Worm (Caenorhabditis elegans) whole organism, early embryonic: Measurements from ENCODE around the gene dpy-31.

ENCODE experiments used
- B0310.2 ChIP-seq: sonication (generic microtip); optimal IDR thresholded peaks from 2 replicates; lab custom pipeline; 2016; ENCODE audit warnings: mild to moderate bottlenecking, missing genetic modification characterization, missing compliant biosample characterization
- F13C5.2 ChIP-seq: sonication (generic microtip); optimal IDR thresholded peaks from 2 replicates; lab custom pipeline; 2017; ENCODE audit warnings: mild to moderate bottlenecking, missing genetic modification characterization, inconsistent platforms, missing compliant biosample characterization
- aly-1 ChIP-seq: sonication (generic microtip); optimal IDR thresholded peaks from 2 replicates; lab custom pipeline; 2016; ENCODE audit warnings: missing genetic modification characterization, missing compliant biosample characterization
- ama-1 ChIP-seq: fragments of 150-350 bp; optimal IDR thresholded peaks from 2 replicates; lab custom pipeline; 2014
- ceh-13 ChIP-seq: fragments of 200-800 bp; sonication (Bioruptor generic); optimal IDR thresholded peaks from 2 replicates; lab custom pipeline; 2018; ENCODE audit warnings: mild to moderate bottlenecking, missing genetic modification characterization, missing compliant biosample characterization
- ceh-36 ChIP-seq: sonication (generic microtip); optimal IDR thresholded peaks from 2 replicates; lab custom pipeline; 2016; ENCODE audit warnings: missing genetic modification characterization, inconsistent platforms, missing compliant biosample characterization
- ets-7 ChIP-seq: sonication (generic microtip); optimal IDR thresholded peaks from 2 replicates; lab custom pipeline; 2016; ENCODE audit warnings: missing genotype, missing genetic modification characterization, missing compliant biosample characterization
- flt-1 ChIP-seq: fragments of 200-800 bp; sonication (Bioruptor generic); IDR thresholded peaks from 2 replicates; pipeline ENCODE4 v1.3.6; 2022; ENCODE audit warnings: missing genetic modification characterization, missing compliant biosample characterization
- hmbx-1 ChIP-seq: sonication (generic microtip); optimal IDR thresholded peaks from 2 replicates; lab custom pipeline; 2016; ENCODE audit warnings: mild to moderate bottlenecking, missing genetic modification characterization, missing compliant biosample characterization
- hmg-4 ChIP-seq: fragments of 200-800 bp; sonication (Bioruptor generic); optimal IDR thresholded peaks from 2 replicates; lab custom pipeline; 2018; ENCODE audit warnings: mild to moderate bottlenecking, missing genetic modification characterization, missing compliant biosample characterization
- hnd-1 ChIP-seq: sonication (generic microtip); optimal IDR thresholded peaks from 2 replicates; lab custom pipeline; 2016; ENCODE audit warnings: missing genetic modification characterization, missing compliant biosample characterization
- pes-1 ChIP-seq: fragments of 200-800 bp; sonication (Bioruptor generic); IDR thresholded peaks from 2 replicates; pipeline ENCODE4 v1.3.6; 2022; ENCODE audit warnings: missing genetic modification reagents, missing genetic modification characterization, missing compliant biosample characterization
- scrt-1 ChIP-seq: fragments of 200-800 bp; sonication (Bioruptor generic); IDR thresholded peaks from 2 replicates; pipeline ENCODE4 v1.3.6; 2022; ENCODE audit warnings: missing genetic modification characterization, missing compliant biosample characterization
- sea-1 ChIP-seq: fragments of 200-800 bp; sonication (Bioruptor generic); conservative IDR thresholded peaks from 2 replicates; pipeline ENCODE4 v1.3.6; 2022; ENCODE audit warnings: missing genetic modification characterization, missing compliant biosample characterization
- tbx-11 ChIP-seq: fragments of 200-800 bp; sonication (Bioruptor generic); IDR thresholded peaks from 2 replicates; pipeline ENCODE4 v1.3.6; 2022; ENCODE audit warnings: missing genetic modification characterization, missing compliant biosample characterization
- tbx-37 ChIP-seq: fragments of 200-800 bp; sonication (Bioruptor generic); conservative IDR thresholded peaks from 2 replicates; pipeline ENCODE4 v1.3.6; 2022; ENCODE audit warnings: missing genetic modification reagents, missing genetic modification characterization, missing compliant biosample characterization
- tra-4 ChIP-seq: sonication (generic microtip); optimal IDR thresholded peaks from 2 replicates; lab custom pipeline; 2017; ENCODE audit warnings: missing genetic modification characterization, missing compliant biosample characterization

Gene dpy-31

DNA sequence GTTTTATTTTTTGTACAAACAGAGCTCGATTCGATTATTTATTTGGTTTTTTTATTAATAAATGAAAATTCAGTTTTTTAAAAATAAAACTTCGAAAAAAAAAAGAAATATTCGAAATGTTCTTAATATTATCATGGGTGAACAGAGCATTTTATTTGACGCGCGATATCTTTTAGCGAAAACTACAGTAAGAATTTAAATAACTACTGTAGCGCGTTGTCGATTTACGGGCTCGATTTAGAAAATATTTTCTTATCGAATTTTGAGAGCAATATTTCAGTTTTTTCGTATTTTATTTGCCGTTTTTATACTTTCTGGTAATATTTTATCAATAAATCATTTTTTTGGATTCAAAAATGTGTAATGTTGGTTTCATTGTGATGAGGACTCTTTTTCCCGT lies 19.1 kb downstream of the dpy-31 start:
- TF ChIP-seq scrt-1 (GFP tag; lab: Robert Waterston, UW) (no peak), tbx-11 (GFP tag; lab: Robert Waterston, UW) (no peak), ceh-36 (tag; lab: Kevin White, UChicago) (no peak), hmbx-1 (tag; lab: Kevin White, UChicago) (no peak), ama-1 (lab: Kevin White, UChicago) (no peak), ets-7 (tag; lab: Kevin White, UChicago) (no peak), hmg-4 (GFP tag; lab: Kevin White, UChicago) (no peak), pes-1 (GFP tag; lab: Robert Waterston, UW) (no peak), tra-4 (tag; lab: Kevin White, UChicago) (no peak), F13C5.2 (tag; lab: Kevin White, UChicago) (no peak), tbx-37 (no peak)

DNA sequence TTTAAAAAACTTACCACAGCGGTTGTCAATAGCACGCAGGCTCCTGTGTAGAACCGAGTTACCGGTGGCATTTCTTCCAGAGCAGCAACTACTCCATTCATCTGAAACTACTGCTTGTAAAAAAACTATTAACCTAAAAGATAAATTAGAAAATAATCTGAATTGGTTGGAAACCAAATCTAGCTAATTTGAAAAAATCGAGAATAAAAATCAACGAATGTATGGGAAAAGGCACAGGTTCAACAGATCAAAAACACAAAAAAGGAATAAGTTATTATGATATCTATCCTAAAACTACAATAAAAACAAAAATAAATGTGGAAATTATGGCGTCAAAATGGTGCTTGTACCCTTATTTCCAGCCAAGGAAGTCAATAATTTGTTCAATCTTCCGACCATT lies 21.0 kb downstream of the dpy-31 start, which contains the start of gene der-2:
Gene der-2, minus strand, starts transcription at position 101 of the 400 bp plus-strand sequence.
- TF ChIP-seq B0310.2 (tag; lab: Kevin White, UChicago) (no peak), ama-1 (lab: Kevin White, UChicago) (no peak), ets-7 (tag; lab: Kevin White, UChicago) (no peak), ceh-36 (tag; lab: Kevin White, UChicago) (no peak)

DNA sequence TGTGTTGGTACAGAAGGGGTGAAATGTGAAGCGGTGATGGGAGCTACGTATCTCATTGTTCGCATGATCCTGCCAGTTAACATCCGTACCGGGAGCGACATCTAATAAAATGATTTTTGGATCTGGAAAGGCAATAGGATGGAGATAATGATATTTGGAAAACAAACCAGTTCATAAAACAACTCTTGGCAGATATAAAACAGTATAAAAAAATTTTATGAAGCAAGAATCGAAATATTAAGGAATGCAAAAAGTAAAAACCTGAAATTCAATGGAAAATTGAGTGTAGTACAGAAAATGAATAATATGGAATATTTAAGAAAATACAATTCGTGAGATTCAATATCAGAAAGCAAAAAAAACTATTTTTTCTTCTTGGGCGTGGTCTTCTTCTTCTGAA lies 24.6 kb downstream of the dpy-31 start, which contains the start of gene hsp-75:
Gene hsp-75, minus strand, starts transcription at position 101 of the 400 bp plus-strand sequence.
- TF ChIP-seq B0310.2 (tag; lab: Kevin White, UChicago) (no peak), hnd-1 (tag; lab: Kevin White, UChicago) (no peak), tbx-11 (GFP tag; lab: Robert Waterston, UW) (no peak), tbx-37 (no peak), ceh-36 (tag; lab: Kevin White, UChicago) (no peak), flt-1 (GFP tag; lab: Robert Waterston, UW) (no peak), sea-1 (GFP tag; lab: Robert Waterston, UW) (no peak), aly-1 (tag; lab: Kevin White, UChicago) (no peak), ama-1 (lab: Kevin White, UChicago) (no peak), ets-7 (tag; lab: Kevin White, UChicago) (no peak), hmbx-1 (tag; lab: Kevin White, UChicago) (no peak), pes-1 (GFP tag; lab: Robert Waterston, UW) (no peak), hmg-4 (GFP tag; lab: Kevin White, UChicago) (no peak), F13C5.2 (tag; lab: Kevin White, UChicago) (no peak), tra-4 (tag; lab: Kevin White, UChicago) (no peak), ceh-13 (GFP tag; lab: Kevin White, UChicago) (no peak), scrt-1 (GFP tag; lab: Robert Waterston, UW) (no peak)

DNA sequence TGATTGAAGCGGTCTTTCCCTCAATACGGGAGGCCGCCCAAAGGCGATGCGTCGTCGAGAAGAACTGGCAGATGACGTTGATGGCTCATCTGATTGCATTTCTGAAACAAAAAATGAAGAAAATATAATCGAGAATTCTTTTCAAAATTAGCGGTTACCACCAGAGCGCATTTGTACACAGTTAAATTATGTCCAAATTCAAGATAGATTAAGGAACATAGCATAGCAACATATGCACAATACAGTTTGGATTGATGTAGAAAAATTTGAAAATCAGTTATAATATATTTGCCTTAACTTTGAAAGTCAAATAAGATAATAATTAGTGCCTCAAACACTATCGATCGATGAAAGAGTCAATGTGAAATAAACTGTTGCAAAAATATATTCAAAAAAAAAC lies 27.7 kb downstream of the dpy-31 start, which contains the start of gene R151.8:
Gene R151.8, minus strand, starts transcription at position 101 of the 400 bp plus-strand sequence.
- no peak for TF ChIP-seq F13C5.2 (tag; lab: Kevin White, UChicago)
- no peak for TF ChIP-seq flt-1 (GFP tag; lab: Robert Waterston, UW)
- no peak for TF ChIP-seq tra-4 (tag; lab: Kevin White, UChicago)
- no peak for TF ChIP-seq B0310.2 (tag; lab: Kevin White, UChicago)
- no peak for TF ChIP-seq ceh-36 (tag; lab: Kevin White, UChicago)
- no peak for TF ChIP-seq tbx-37
- no peak for TF ChIP-seq hmbx-1 (tag; lab: Kevin White, UChicago)
- TF ChIP-seq sea-1 (GFP tag; lab: Robert Waterston, UW): no peak
- TF ChIP-seq ama-1 (lab: Kevin White, UChicago): no peak
- no peak for TF ChIP-seq hmg-4 (GFP tag; lab: Kevin White, UChicago)
- no peak for TF ChIP-seq hnd-1 (tag; lab: Kevin White, UChicago)
- no peak for TF ChIP-seq aly-1 (tag; lab: Kevin White, UChicago)
- no peak for TF ChIP-seq scrt-1 (GFP tag; lab: Robert Waterston, UW)
- no peak for TF ChIP-seq pes-1 (GFP tag; lab: Robert Waterston, UW)
- no peak for TF ChIP-seq tbx-11 (GFP tag; lab: Robert Waterston, UW)
- no peak for TF ChIP-seq ceh-13 (GFP tag; lab: Kevin White, UChicago)
- no peak for TF ChIP-seq ets-7 (tag; lab: Kevin White, UChicago)

DNA sequence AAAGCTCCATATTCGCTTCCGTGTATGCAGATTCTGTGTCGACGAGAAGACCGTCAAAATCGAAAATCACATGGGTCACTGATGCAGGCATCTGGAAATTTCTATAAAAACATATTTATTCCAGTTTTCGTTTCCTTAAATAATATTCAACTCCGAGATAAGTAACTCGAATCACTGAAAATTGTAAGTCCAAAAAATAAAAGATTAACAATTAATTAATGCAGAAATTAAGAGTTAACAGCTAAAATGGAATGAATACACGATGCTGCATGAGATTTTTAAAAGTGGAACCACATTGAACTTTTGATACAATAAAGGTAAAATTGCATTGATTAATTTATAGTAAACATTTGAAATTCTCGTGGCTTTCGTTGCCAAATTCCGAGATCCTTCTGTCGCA lies 28.8 kb downstream of the dpy-31 start, which contains the start of gene R151.10:
Gene R151.10, minus strand, starts transcription at position 101 of the 400 bp plus-strand sequence.
- no peak for TF ChIP-seq pes-1 (GFP tag; lab: Robert Waterston, UW)
- TF ChIP-seq hnd-1 (tag; lab: Kevin White, UChicago): no peak
- TF ChIP-seq ceh-13 (GFP tag; lab: Kevin White, UChicago): no peak
- no peak for TF ChIP-seq tbx-11 (GFP tag; lab: Robert Waterston, UW)
- no peak for TF ChIP-seq flt-1 (GFP tag; lab: Robert Waterston, UW)
- no peak for TF ChIP-seq ceh-36 (tag; lab: Kevin White, UChicago)

DNA sequence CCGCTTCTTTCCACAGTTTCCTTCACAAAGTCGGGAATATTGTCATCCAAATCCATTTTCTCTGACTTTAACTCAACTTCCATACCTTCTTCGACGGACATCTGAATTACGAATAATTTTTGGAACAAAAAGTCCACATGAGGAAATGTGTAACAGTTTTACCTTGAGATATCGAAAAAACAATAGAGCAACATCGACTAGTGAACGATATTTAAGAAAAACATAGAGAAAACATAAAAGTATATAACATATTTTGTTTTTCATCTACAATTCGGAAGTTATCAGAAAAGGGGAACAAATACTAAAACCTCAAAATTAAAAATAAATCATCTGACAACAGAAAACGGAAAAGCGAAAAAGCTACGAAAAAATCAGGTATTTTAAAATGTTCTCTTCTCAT lies 30.8 kb downstream of the dpy-31 start, which contains the start of gene adr-2:
Gene adr-2, minus strand, starts transcription at position 101 of the 400 bp plus-strand sequence.
- TF ChIP-seq B0310.2 (tag; lab: Kevin White, UChicago) (no peak), hmbx-1 (tag; lab: Kevin White, UChicago) (no peak), sea-1 (GFP tag; lab: Robert Waterston, UW) (no peak), ceh-13 (GFP tag; lab: Kevin White, UChicago) (no peak), hmg-4 (GFP tag; lab: Kevin White, UChicago) (no peak), scrt-1 (GFP tag; lab: Robert Waterston, UW) (no peak), tbx-11 (GFP tag; lab: Robert Waterston, UW) (no peak), aly-1 (tag; lab: Kevin White, UChicago) (no peak), tra-4 (tag; lab: Kevin White, UChicago) (no peak)

DNA sequence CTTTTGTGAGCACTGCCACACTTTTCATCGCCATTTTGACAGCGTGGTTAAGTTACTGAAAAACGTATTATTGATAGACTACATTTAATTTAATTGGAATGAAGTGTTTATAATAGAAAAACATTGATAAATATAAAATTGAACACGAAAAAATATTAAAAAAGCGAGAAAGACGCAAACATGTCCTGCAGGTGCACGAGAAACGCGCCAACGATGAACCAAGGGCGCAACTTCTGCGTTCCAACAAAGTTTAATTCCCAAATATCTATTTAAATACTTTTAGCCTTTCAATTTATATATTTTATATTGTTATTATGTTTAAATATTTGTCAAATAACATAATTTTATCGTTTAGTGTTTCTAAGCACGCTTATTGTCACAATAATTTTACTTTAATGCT lies 32.1 kb downstream of the dpy-31 start, which contains the start of gene ndus-8:
Gene ndus-8, minus strand, starts transcription at position 55 of the 400 bp plus-strand sequence.
- no peak for TF ChIP-seq sea-1 (GFP tag; lab: Robert Waterston, UW)
- no peak for TF ChIP-seq tbx-37
- TF ChIP-seq scrt-1 (GFP tag; lab: Robert Waterston, UW): no peak
- no peak for TF ChIP-seq hnd-1 (tag; lab: Kevin White, UChicago)
- no peak for TF ChIP-seq flt-1 (GFP tag; lab: Robert Waterston, UW)
